Worm (Caenorhabditis elegans): ENCODE measurements around the gene egl-17.

DNA sequence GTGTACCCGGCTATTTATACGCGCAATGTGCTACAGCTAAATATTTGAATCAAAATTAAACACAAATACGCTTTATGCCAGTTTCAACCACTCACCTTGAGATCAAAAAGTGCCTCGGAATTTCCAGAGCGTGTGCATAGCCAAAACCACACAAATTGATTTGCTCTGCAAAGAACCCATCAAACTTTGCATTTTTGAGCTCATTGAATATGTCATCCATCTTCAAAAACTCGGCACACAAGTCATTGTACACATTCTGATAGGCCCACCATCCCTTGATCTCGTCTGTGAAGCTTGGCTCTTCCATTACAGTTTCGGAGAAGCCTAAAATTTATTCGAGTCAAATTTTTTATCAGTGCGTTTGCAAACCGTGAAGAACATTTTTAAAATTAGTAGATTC, 39.9 kb downstream of the egl-17 start:
- TF ChIP-seq lin-13 (GFP tag; optimal IDR thresholded peaks at IDR 0.05) (no peak), skn-1 (tag; optimal IDR thresholded peaks at IDR 0.05) (no peak), unc-62 (GFP tag; optimal IDR thresholded peaks at IDR 0.05) (no peak), nhr-10 (tag; optimal IDR thresholded peaks at IDR 0.05) (no peak), ztf-1 (GFP tag; conservative IDR thresholded peaks at IDR 0.05) (no peak), peb-1 (tag; optimal IDR thresholded peaks at IDR 0.05) (no peak), snpc-4 (tag; optimal IDR thresholded peaks at IDR 0.05) (no peak), egl-27 (tag; optimal IDR thresholded peaks at IDR 0.05) (no peak), ama-1 (optimal IDR thresholded peaks at IDR 0.05) (no peak), fos-1 (tag; optimal IDR thresholded peaks at IDR 0.05) (no peak), mab-5 (tag; optimal IDR thresholded peaks at IDR 0.05) (no peak)
